Worm (Caenorhabditis elegans) whole organism, late embryonic: ENCODE measurements around the gene sipa-1.

Experiments used
- C38D4.7 ChIP-seq: fragments of 200-800 bp; sonication (Bioruptor generic); optimal IDR thresholded peaks from 2 replicates; lab custom pipeline; 2018; ENCODE audit warnings: mild to moderate bottlenecking, missing genetic modification characterization, moderate library complexity, missing compliant biosample characterization
- F13H6.1 ChIP-seq: sonication (generic microtip); optimal IDR thresholded peaks from 2 replicates; lab custom pipeline; 2016; ENCODE audit warnings: missing genetic modification characterization, missing compliant biosample characterization
- K09A11.1 ChIP-seq: sonication (generic microtip); optimal IDR thresholded peaks from 2 replicates; lab custom pipeline; 2017; ENCODE audit warnings: antibody characterized with exemption, mild to moderate bottlenecking, missing genetic modification characterization, missing compliant biosample characterization; ENCODE audit not compliant: insufficient read depth
- T23F11.4 ChIP-seq: fragments of 200-800 bp; sonication (Bioruptor generic); optimal IDR thresholded peaks from 2 replicates; lab custom pipeline; 2018; ENCODE audit warnings: mild to moderate bottlenecking, missing genetic modification characterization, missing compliant biosample characterization
- ahr-1 ChIP-seq: sonication (generic microtip); optimal IDR thresholded peaks from 2 replicates; lab custom pipeline; 2016; ENCODE audit warnings: missing genetic modification characterization, missing compliant biosample characterization
- ama-1 ChIP-seq: fragments of 150-350 bp; optimal IDR thresholded peaks from 2 replicates; lab custom pipeline; 2014
- ceh-14 ChIP-seq: sonication (generic microtip); optimal IDR thresholded peaks from 2 replicates; lab custom pipeline; 2016; ENCODE audit warnings: missing genotype, missing genetic modification characterization, missing compliant biosample characterization
- ceh-19 ChIP-seq: fragments of 200-800 bp; sonication (Bioruptor generic); optimal IDR thresholded peaks from 2 replicates; lab custom pipeline; 2018; ENCODE audit warnings: mild to moderate bottlenecking, missing genetic modification characterization, missing compliant biosample characterization
- ceh-2 ChIP-seq: sonication (generic microtip); optimal IDR thresholded peaks from 2 replicates; lab custom pipeline; 2016; ENCODE audit warnings: missing genotype, missing genetic modification characterization, missing compliant biosample characterization
- ceh-22 ChIP-seq: sonication (generic microtip); optimal IDR thresholded peaks from 2 replicates; lab custom pipeline; 2017; ENCODE audit warnings: missing biosample characterization, missing genetic modification characterization
- ceh-24 ChIP-seq: sonication (generic microtip); optimal IDR thresholded peaks from 2 replicates; lab custom pipeline; 2016; ENCODE audit warnings: mild to moderate bottlenecking, missing genetic modification characterization, missing compliant biosample characterization
- ceh-30 ChIP-seq: fragments of 150-350 bp; optimal IDR thresholded peaks from 2 replicates; lab custom pipeline; 2014; ENCODE audit warnings: missing biosample characterization, missing genetic modification characterization
- ceh-31 ChIP-seq: sonication (generic microtip); optimal IDR thresholded peaks from 2 replicates; lab custom pipeline; 2016; ENCODE audit warnings: missing genetic modification characterization, missing compliant biosample characterization
- ceh-34 ChIP-seq: sonication (generic microtip); optimal IDR thresholded peaks from 2 replicates; lab custom pipeline; 2016; ENCODE audit warnings: mild to moderate bottlenecking, missing genetic modification characterization, missing compliant biosample characterization
- ceh-45 ChIP-seq: fragments of 200-800 bp; sonication (Bioruptor generic); IDR thresholded peaks from 2 replicates; pipeline ENCODE4 v1.3.6; 2022; ENCODE audit warnings: missing genetic modification reagents, missing genetic modification characterization, missing compliant biosample characterization
- ceh-48 ChIP-seq: sonication (generic microtip); optimal IDR thresholded peaks from 2 replicates; lab custom pipeline; 2016; ENCODE audit warnings: missing genetic modification characterization, inconsistent platforms, missing compliant biosample characterization
- ceh-6 ChIP-seq: fragments of 200-800 bp; sonication (Bioruptor generic); optimal IDR thresholded peaks from 2 replicates; lab custom pipeline; 2018; ENCODE audit warnings: mild to moderate bottlenecking, missing genetic modification characterization, missing compliant biosample characterization
- ceh-9 ChIP-seq: sonication (generic microtip); optimal IDR thresholded peaks from 2 replicates; lab custom pipeline; 2016; ENCODE audit warnings: mild to moderate bottlenecking, missing genetic modification characterization, inconsistent platforms, missing compliant biosample characterization
- che-1 ChIP-seq: sonication (generic microtip); optimal IDR thresholded peaks from 2 replicates; lab custom pipeline; 2016; ENCODE audit warnings: mild to moderate bottlenecking, missing genetic modification characterization, missing compliant biosample characterization
- dve-1 ChIP-seq: sonication (generic microtip); optimal IDR thresholded peaks from 2 replicates; lab custom pipeline; 2017; ENCODE audit warnings: antibody characterized with exemption, mild to moderate bottlenecking, missing genetic modification characterization, missing compliant biosample characterization
- elt-4 ChIP-seq: sonication (generic microtip); optimal IDR thresholded peaks from 2 replicates; lab custom pipeline; 2016; ENCODE audit warnings: missing genetic modification characterization, missing compliant biosample characterization
- eyg-1 ChIP-seq: sonication (generic microtip); optimal IDR thresholded peaks from 2 replicates; lab custom pipeline; 2016; ENCODE audit warnings: missing genotype, missing genetic modification characterization, missing compliant biosample characterization
- fkh-10 ChIP-seq: fragments of 150-350 bp; optimal IDR thresholded peaks from 2 replicates; lab custom pipeline; 2014; ENCODE audit warnings: missing biosample characterization, missing genetic modification reagents, missing genetic modification characterization
- fkh-6 ChIP-seq: sonication (generic microtip); optimal IDR thresholded peaks from 2 replicates; lab custom pipeline; 2016; ENCODE audit warnings: missing genetic modification characterization, missing compliant biosample characterization
- hlh-13 ChIP-seq: fragments of 200-800 bp; sonication (Bioruptor generic); optimal IDR thresholded peaks from 2 replicates; lab custom pipeline; 2018; ENCODE audit warnings: mild to moderate bottlenecking, missing genetic modification characterization, missing compliant biosample characterization
- hlh-30 ChIP-seq: sonication (generic microtip); optimal IDR thresholded peaks from 2 replicates; lab custom pipeline; 2017; ENCODE audit warnings: antibody characterized with exemption, missing genetic modification characterization, missing compliant biosample characterization; ENCODE audit not compliant: insufficient read depth
- hlh-8 ChIP-seq: sonication (generic microtip); optimal IDR thresholded peaks from 2 replicates; lab custom pipeline; 2016; ENCODE audit warnings: missing genotype, missing genetic modification characterization, missing compliant biosample characterization
- lin-11 ChIP-seq: fragments of 200-800 bp; sonication (Bioruptor generic); optimal IDR thresholded peaks from 2 replicates; lab custom pipeline; 2018; ENCODE audit warnings: mild to moderate bottlenecking, missing genetic modification characterization, missing compliant biosample characterization
- madf-2 ChIP-seq: sonication (generic microtip); optimal IDR thresholded peaks from 2 replicates; lab custom pipeline; 2017; ENCODE audit warnings: missing genetic modification characterization, missing compliant biosample characterization
- mec-3 ChIP-seq: sonication (generic microtip); optimal IDR thresholded peaks from 2 replicates; lab custom pipeline; 2016; ENCODE audit warnings: borderline replicate concordance, missing genetic modification characterization, missing compliant biosample characterization
- nfya-1 ChIP-seq: sonication (generic microtip); optimal IDR thresholded peaks from 2 replicates; lab custom pipeline; 2017; ENCODE audit warnings: missing genetic modification characterization, mild to moderate bottlenecking, missing compliant biosample characterization, antibody characterized with exemption, moderate library complexity
- nhr-11 ChIP-seq: fragments of 150-350 bp; optimal IDR thresholded peaks from 2 replicates; lab custom pipeline; 2014; ENCODE audit warnings: missing biosample characterization, missing genetic modification characterization
- npax-4 ChIP-seq: sonication (generic microtip); optimal IDR thresholded peaks from 2 replicates; lab custom pipeline; 2016; ENCODE audit warnings: missing genetic modification characterization, missing compliant biosample characterization
- odd-2 ChIP-seq: sonication (generic microtip); optimal IDR thresholded peaks from 2 replicates; lab custom pipeline; 2017; ENCODE audit warnings: antibody characterized with exemption, mild to moderate bottlenecking, missing genetic modification characterization, missing compliant biosample characterization
- pag-3 ChIP-seq: sonication (generic microtip); optimal IDR thresholded peaks from 2 replicates; lab custom pipeline; 2016; ENCODE audit warnings: missing compliant biosample characterization, missing genetic modification characterization, borderline replicate concordance
- pax-1 ChIP-seq: fragments of 150-350 bp; optimal IDR thresholded peaks from 2 replicates; lab custom pipeline; 2014; ENCODE audit warnings: missing biosample characterization, missing genetic modification characterization
- pha-4 ChIP-seq: fragments of 150-350 bp; optimal IDR thresholded peaks from 2 replicates; lab custom pipeline; 2018; ENCODE audit warnings: missing biosample characterization, missing genetic modification reagents, missing genetic modification characterization
- pros-1 ChIP-seq: fragments of 150-350 bp; optimal IDR thresholded peaks from 2 replicates; lab custom pipeline; 2014; ENCODE audit warnings: missing biosample characterization, missing genetic modification reagents, missing genetic modification characterization
- rnt-1 ChIP-seq: sonication (generic microtip); optimal IDR thresholded peaks from 2 replicates; lab custom pipeline; 2016; ENCODE audit warnings: missing genetic modification characterization, missing compliant biosample characterization
- sdc-2 ChIP-seq: sonication (generic microtip); optimal IDR thresholded peaks from 2 replicates; lab custom pipeline; 2016; ENCODE audit warnings: missing genotype, missing genetic modification characterization, missing compliant biosample characterization
- sox-2 ChIP-seq: fragments of 200-800 bp; sonication (Bioruptor generic); IDR thresholded peaks from 2 replicates; pipeline ENCODE4 v1.3.6; 2022; ENCODE audit warnings: missing genetic modification reagents, missing genetic modification characterization, missing compliant biosample characterization
- sox-4 ChIP-seq: sonication (generic microtip); optimal IDR thresholded peaks from 2 replicates; lab custom pipeline; 2017; ENCODE audit warnings: mild to moderate bottlenecking, missing genetic modification characterization, inconsistent platforms, missing compliant biosample characterization
- tbx-2 ChIP-seq: sonication (generic microtip); optimal IDR thresholded peaks from 2 replicates; lab custom pipeline; 2016; ENCODE audit warnings: missing genetic modification characterization, missing compliant biosample characterization
- tbx-7 ChIP-seq: sonication (generic microtip); optimal IDR thresholded peaks from 2 replicates; lab custom pipeline; 2016; ENCODE audit warnings: missing genotype, missing genetic modification characterization, missing compliant biosample characterization
- ttx-3 ChIP-seq: sonication (generic microtip); optimal IDR thresholded peaks from 2 replicates; lab custom pipeline; 2016; ENCODE audit warnings: missing genetic modification reagents, missing genetic modification characterization, missing compliant biosample characterization
- unc-3 ChIP-seq, 2 experiments: fragments of 200-800 bp in 1 of 2; sonication (Bioruptor generic) in 1 of 2; sonication (generic microtip) in 1 of 2; conservative IDR thresholded peaks in 1 of 2; optimal IDR thresholded peaks in 1 of 2; 2 replicates each; pipeline versions ENCODE4 v1.3.6 to Lab custom; 2016 to 2022; ENCODE audit warnings: missing compliant biosample characterization in 2 of 2, missing genetic modification characterization in 2 of 2, missing genetic modification reagents in 1 of 2
- unc-42 ChIP-seq: sonication (generic microtip); optimal IDR thresholded peaks from 2 replicates; lab custom pipeline; 2016; ENCODE audit warnings: missing genotype, missing genetic modification characterization, missing compliant biosample characterization
- unc-86 ChIP-seq: sonication (generic microtip); optimal IDR thresholded peaks from 2 replicates; lab custom pipeline; 2016; ENCODE audit warnings: missing genetic modification characterization, missing compliant biosample characterization
- ztf-16 ChIP-seq: sonication (generic microtip); optimal IDR thresholded peaks from 2 replicates; lab custom pipeline; 2017; ENCODE audit warnings: missing genetic modification characterization, missing compliant biosample characterization

Gene sipa-1

DNA sequence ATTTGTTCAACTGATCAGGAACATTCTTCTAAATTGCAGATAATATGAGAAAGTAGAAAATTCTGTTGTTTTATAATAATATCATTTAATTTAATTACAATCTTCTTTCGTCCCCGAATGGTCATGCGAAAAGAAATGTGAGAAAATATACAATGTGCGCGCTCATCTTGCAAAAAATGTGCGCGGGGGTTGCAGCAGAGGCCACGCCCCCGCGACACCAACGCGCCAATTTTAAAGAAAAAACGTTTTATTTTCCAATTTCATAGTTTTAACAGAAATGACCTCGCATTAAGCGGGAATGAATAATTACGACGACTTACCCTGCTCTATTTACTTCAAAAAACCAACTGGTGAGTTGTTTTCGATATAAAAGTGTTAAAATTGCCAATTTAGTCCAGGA, 26.6 kb downstream of the sipa-1 start, which contains the start of gene sas-5 (continued):
- TF ChIP-seq sox-4 (peak; percentile 88), ceh-19 (peak; percentile 79), ceh-24 (peak; percentile 44), K09A11.1 (tag; lab: Kevin White, UChicago) (peak; percentile 79), ceh-30 (no peak), ceh-14 (tag; lab: Kevin White, UChicago) (peak; percentile 85), hlh-13 (GFP tag; lab: Kevin White, UChicago) (peak; percentile 5), unc-42 (peak; percentile 42), hlh-8 (tag; lab: Kevin White, UChicago) (peak; percentile 80), unc-3 (GFP tag; conservative IDR thresholded peaks at IDR 0.05; lab: Robert Waterston, UW) (peak; percentile 61; the same call in 1 of the 2 replicates), unc-3 (tag; optimal IDR thresholded peaks at IDR 0.05; lab: Kevin White, UChicago) (peak; percentile 73), F13H6.1 (tag; lab: Kevin White, UChicago) (peak; percentile 59), elt-4 (no peak), ttx-3 (tag; lab: Kevin White, UChicago) (peak; percentile 85), ceh-48 (tag; lab: Kevin White, UChicago) (peak; percentile 17), che-1 (peak; percentile 83), pag-3 (no peak), ceh-22 (no peak), npax-4 (tag; lab: Kevin White, UChicago) (peak; percentile 59), ceh-45 (peak; percentile 77), mec-3 (peak; percentile 8), lin-11 (tag; lab: Kevin White, UChicago) (peak; percentile 66), ahr-1 (tag; lab: Kevin White, UChicago) (peak; percentile 62), sdc-2 (no peak), ceh-9 (tag; lab: Kevin White, UChicago) (peak; percentile 40), nhr-11 (tag; lab: Kevin White, UChicago) (no peak), madf-2 (tag; lab: Kevin White, UChicago) (peak; percentile 75), pax-1 (tag; lab: Kevin White, UChicago) (peak; percentile 6), odd-2 (tag; lab: Kevin White, UChicago) (peak; percentile 77), ceh-34 (tag; lab: Kevin White, UChicago) (peak; percentile 72), hlh-30 (peak; percentile 13), pros-1 (tag; lab: Kevin White, UChicago) (peak; percentile 20), ceh-6 (GFP tag; lab: Kevin White, UChicago) (peak; percentile 63), nfya-1 (tag; lab: Kevin White, UChicago) (peak; percentile 79), tbx-2 (tag; lab: Kevin White, UChicago) (peak; percentile 87), eyg-1 (peak; percentile 65), sox-2 (GFP tag; lab: Robert Waterston, UW) (peak; percentile 35; the same call in 1 of the 2 replicates), fkh-10 (GFP tag; lab: Kevin White, UChicago) (peak; percentile 51), unc-86 (peak; percentile 83), fkh-6 (tag; lab: Kevin White, UChicago) (peak; percentile 54), ztf-16 (tag; lab: Kevin White, UChicago) (peak; percentile 80)

DNA sequence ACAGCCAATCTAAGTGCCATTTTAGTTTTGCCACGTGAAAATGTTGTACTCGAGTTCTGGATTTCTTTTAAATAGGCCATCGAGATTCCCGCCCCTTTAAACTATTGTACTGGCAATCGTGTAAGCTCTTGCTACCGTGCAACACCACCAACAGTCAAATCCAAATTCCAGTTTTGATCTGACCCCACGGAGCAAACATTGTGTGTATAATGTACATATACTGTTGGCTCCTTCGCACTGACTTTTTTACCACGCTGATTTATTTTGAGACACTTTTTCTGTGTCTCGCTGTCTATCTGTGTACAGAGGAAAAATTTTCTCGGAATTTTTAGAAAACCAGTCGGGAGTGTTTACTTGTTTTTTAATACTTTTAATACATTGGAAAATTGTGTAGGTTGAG, 27.0 kb downstream of the sipa-1 start, which contains the start of gene piit-1:
piit-1 (minus strand) TSS at position 101 of the 400 bp plus-strand sequence.
- TF ChIP-seq pha-4, result no peak
- TF ChIP-seq ceh-30, result no peak
- no peak for TF ChIP-seq fkh-6 (tag; lab: Kevin White, UChicago)
- no peak for TF ChIP-seq ceh-19
- TF ChIP-seq T23F11.4 (GFP tag; lab: Kevin White, UChicago), result no peak
- TF ChIP-seq dve-1 (tag; lab: Kevin White, UChicago), result no peak
- no peak for TF ChIP-seq hlh-8 (tag; lab: Kevin White, UChicago)
- no peak for TF ChIP-seq ceh-2
- TF ChIP-seq sox-4, result no peak
- no peak for TF ChIP-seq ceh-45
- no peak for TF ChIP-seq tbx-7 (tag; lab: Kevin White, UChicago)
- no peak for TF ChIP-seq hlh-30
- no peak for TF ChIP-seq ama-1 (lab: Kevin White, UChicago)
- no peak for TF ChIP-seq C38D4.7
- no peak for TF ChIP-seq ceh-31 (tag; lab: Kevin White, UChicago)
- no peak for TF ChIP-seq rnt-1 (tag; lab: Kevin White, UChicago)
- no peak for TF ChIP-seq unc-3 (GFP tag; conservative IDR thresholded peaks at IDR 0.05; lab: Robert Waterston, UW)
- TF ChIP-seq unc-3 (tag; optimal IDR thresholded peaks at IDR 0.05; lab: Kevin White, UChicago), result no peak
- TF ChIP-seq ceh-6 (GFP tag; lab: Kevin White, UChicago), result no peak
- no peak for TF ChIP-seq elt-4
